Worm (Caenorhabditis elegans) whole organism, dauer: Measurements from ENCODE around the gene C50H11.13.
"Not testable (repeated sequence)": the region's sequence is repeated elsewhere in the genome, so short reads cannot be mapped to it uniquely, and the experiment has no call there.

Experiments
- unc-62 ChIP-seq: sonication (generic microtip); optimal IDR thresholded peaks from 2 replicates; lab custom pipeline; 2017; ENCODE audit warnings: missing biosample characterization, missing genetic modification reagents, missing genetic modification characterization

C50H11.13 gene

DNA sequence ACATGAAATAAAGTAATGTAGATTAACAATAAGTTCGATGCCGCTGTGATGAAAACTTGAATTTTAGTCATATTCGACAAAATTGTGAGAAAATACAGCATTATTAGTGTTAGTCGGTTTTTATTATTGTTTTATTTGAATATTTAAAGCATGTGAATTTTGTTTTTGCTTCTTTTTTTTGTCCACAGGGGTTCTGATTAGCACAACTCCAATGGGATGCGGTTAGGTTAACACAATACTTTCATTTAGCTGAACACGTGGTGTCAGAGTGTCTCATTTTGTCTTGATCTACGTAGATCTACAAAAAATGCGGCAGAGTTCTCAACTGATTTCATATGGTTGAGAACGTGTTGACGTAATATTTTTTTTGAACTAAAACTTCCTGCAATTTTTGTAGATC lies 2.3 kb downstream of the C50H11.13 start, which contains the start of gene str-40:
TSS of gene str-40 (minus strand) at position 101 of the 400 bp plus-strand sequence.
- TF ChIP-seq unc-62 (GFP tag; lab: Kevin White, UChicago), result no peak

DNA sequence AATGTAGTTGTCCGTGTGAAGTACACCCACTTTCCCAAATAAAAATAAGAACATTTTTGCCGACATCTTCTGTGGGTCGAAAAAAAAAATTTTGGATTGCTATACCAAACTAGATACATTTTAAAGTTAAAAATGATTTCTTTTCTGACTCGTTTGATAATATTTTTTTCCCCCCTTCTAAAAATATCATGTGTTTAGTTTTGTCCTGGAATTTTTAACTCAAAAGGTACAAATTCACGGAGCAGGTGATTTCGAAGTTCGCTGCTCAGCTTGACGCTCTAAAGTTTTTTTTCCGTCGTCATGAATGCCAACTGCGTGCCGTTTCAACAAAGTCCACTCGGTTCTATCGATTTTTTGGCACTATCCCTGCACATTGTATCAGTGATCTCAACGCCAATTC lies 5.5 kb downstream of the C50H11.13 start, which contains the start of gene srh-185:
TSS of gene srh-185 (plus strand) at position 301 of the 400 bp plus-strand sequence.
- no peak for TF ChIP-seq unc-62 (GFP tag; lab: Kevin White, UChicago)

DNA sequence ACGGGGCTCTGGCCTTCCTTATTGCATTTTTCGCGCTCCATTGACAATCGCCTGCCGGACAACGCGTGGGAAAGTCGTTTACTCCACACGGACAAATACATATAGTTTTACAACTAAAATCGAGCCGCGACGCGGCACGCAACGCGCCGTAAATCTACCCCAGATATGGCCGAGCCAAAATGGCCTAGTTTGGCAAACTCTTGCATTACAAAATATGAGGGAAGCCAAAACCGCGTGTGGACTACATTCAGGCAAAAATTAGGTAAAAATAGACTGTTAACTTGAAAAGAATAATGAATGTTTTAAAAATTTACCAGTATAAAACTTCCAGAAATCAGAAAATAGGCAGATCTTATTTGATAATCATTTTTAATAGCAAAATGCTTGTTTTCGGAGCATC lies 7.0 kb downstream of the C50H11.13 start, which contains the start of gene srt-16:
TSS of gene srt-16 (minus strand) at position 101 of the 400 bp plus-strand sequence.
- TF ChIP-seq unc-62 (GFP tag; lab: Kevin White, UChicago), result not testable (repeated sequence)

DNA sequence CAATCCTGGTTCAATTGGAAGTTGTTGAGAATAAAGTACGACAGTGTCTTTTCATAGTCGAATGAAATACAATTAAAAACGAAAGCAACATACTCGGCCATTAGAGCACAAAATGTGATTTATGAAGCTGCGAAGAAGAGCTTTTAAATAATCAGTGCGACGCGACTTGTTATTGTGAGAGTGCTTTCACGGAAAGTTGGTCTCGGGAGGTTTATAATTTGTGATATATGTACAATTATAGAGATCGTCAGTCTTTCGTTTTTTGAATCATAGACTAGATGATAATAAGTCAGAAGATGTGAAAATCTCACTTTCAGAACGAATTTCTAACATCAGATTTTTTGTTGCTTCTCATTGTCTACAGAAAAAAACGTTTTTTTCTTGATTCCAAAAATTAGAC lies 9.4 kb downstream of the C50H11.13 start, which contains the start of gene srt-15:
TSS of gene srt-15 (minus strand) at position 101 of the 400 bp plus-strand sequence.
- TF ChIP-seq unc-62 (GFP tag; lab: Kevin White, UChicago), result no peak

DNA sequence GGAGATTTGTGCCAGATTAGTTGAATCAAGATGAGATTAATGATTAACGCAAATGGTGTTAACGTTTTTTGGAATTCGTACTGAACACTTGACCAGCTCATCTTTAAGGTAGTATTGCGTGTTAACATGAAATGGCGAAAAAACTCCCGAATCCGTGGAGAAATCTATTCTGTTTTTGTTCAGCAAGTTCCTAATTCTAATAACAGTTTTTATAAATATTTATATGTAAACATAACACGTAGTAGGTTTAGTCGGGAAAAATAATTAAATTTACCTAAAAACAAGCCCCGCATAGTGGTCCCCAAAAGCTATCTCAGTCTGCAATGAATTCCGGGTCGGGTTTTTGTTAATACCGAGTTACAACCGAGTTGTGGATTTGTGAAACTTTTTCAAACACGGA lies 12.5 kb downstream of the C50H11.13 start, which contains the start of gene str-244:
TSS of gene str-244 (minus strand) at position 101 of the 400 bp plus-strand sequence.
- TF ChIP-seq unc-62 (GFP tag; lab: Kevin White, UChicago), result no peak

DNA sequence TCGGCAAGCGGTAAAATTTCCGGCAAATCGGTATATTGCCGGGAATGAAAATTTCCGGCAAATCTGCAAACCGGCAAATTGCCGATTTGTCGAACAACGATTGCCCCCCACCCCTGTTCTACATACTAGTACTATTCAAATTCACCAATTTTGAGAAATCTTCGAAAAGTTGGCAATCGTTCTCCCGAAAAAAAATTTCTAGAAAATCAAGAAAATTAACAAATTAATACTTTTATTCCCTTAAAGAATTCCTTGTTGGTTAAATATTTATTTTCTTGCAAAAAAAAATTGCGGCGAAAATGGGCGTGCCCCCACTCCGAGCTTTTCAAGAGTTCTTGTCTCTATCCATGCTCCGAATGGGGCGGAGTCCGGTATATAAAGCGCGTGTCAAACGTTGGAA lies 17.2 kb downstream of the C50H11.13 start, which contains the start of gene C50H11.8:
TSS of gene C50H11.8 (plus strand) at position 301 of the 400 bp plus-strand sequence.
- TF ChIP-seq unc-62 (GFP tag; lab: Kevin White, UChicago), result no peak

DNA sequence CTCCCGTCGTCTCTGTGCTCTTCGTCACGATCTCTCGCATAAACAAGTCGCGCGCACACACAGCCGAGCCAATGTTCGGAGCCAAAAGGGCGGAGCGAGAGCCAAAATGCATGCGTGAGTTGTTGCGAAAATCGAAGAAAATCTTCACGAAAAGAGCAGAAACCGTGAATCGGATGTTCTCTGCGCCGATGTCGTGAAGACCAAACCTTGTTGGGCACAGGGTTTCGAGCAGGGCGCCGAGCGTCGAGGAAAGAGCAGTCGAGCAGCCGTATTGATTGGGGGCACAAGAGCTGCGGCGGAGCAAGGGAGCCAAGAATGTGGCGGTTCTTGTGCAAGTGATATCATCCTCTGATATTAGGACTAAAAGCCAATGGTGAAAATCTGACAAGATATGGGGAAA lies 25.1 kb downstream of the C50H11.13 start:
- TF ChIP-seq unc-62 (GFP tag; lab: Kevin White, UChicago), result no peak

DNA sequence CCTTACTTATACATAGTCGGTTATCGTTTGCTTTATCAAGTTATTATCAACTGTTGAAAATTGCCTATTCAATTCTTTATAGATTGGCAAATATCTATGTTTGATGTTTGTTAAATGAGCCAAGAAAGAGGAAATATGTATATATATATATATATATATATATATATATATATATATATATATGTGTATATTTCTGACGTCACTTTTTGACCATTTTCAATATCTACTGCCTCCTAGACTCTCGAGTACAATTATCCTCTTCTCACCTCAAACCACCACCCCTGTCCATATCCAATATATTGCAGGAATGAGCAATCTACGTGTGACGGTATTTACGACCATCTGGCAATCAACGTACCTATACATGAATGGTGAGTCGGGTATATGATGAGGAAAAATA lies 26.6 kb downstream of the C50H11.13 start, which contains the start of gene F59D6.1:
TSS of gene F59D6.1 (plus strand) at position 301 of the 400 bp plus-strand sequence.
- TF ChIP-seq unc-62 (GFP tag; lab: Kevin White, UChicago), result no peak

DNA sequence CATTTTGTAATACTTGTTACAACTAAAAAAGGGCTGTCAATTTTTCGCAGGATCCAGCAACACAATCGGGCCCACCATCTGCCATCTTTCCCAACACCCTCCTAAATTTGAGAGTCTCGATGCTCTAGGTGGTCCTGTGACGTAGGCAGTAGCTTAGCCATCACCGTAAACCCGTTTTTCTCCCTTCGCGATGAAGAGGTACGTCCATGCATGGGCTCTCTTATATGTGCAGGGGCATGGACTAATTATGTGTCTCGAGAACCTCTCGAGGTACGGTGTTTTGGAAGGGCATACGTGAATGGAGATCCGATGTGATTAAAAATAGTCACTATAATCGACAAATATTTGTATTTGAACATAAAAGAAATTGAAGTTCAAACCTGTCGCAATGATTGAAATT lies 30.5 kb downstream of the C50H11.13 start:
- TF ChIP-seq unc-62 (GFP tag; lab: Kevin White, UChicago), result no peak

DNA sequence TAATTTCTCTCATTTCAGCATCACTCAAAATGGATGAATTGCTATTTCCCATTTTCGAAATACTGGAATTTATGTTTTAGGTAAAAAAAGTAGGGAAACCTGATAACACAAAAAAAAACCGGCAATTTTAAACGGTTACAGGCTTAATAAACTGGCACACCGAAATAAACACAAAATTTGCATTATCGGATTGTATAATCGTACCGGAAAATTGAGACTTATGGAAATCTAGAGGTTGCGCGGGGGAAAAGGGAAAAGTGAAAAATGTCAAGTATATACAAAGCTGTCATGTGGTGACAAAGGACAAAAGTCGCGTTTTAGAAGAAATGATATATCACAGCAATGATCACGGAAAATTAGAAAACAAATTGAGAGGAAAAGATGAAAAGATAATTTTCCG lies 32.2 kb downstream of the C50H11.13 start, which contains the start of gene chpf-2:
TSS of gene chpf-2 (minus strand) at position 101 of the 400 bp plus-strand sequence.
- TF ChIP-seq unc-62 (GFP tag; lab: Kevin White, UChicago), result no peak

DNA sequence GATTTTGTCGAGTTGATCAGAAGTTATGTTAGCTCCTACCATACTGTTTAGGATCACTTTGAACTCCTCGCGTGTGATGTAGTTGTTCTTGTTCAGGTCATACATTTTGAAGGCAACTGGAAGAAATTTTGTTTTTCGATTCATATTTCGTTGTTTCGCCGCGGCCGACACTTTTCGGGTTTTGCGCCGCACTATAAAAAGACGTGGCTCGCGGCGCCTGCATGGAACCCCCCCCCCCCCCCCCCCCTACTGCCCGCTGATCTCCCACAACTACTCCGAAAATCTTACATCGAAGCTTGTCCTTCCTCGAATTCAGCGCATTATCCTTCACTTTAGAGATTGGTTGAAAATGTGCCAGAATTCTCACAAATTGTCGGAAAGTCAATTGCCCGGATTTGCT lies 33.4 kb downstream of the C50H11.13 start:
- TF ChIP-seq unc-62 (GFP tag; lab: Kevin White, UChicago), result no peak

DNA sequence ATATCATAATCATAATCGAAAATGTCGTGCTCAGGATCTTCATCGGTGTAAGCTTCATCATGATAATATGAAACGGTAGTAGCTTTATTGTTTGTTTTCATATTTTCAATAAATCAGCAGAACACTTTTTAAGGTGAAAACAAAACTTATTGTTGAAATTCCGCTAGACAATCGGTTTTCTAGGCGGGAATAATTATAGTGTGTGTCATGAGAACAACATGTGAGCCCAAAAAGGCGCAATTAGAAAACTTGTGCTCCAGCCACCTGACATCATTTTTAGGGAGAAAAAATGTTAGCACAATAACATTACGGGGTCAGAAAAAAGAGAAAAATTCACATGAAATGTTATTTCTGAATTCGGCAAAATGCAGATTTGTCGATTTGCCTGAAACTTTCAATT lies 37.2 kb downstream of the C50H11.13 start, which contains the start of gene srw-8:
TSS of gene srw-8 (minus strand) at position 101 of the 400 bp plus-strand sequence.
- TF ChIP-seq unc-62 (GFP tag; lab: Kevin White, UChicago), result no peak

DNA sequence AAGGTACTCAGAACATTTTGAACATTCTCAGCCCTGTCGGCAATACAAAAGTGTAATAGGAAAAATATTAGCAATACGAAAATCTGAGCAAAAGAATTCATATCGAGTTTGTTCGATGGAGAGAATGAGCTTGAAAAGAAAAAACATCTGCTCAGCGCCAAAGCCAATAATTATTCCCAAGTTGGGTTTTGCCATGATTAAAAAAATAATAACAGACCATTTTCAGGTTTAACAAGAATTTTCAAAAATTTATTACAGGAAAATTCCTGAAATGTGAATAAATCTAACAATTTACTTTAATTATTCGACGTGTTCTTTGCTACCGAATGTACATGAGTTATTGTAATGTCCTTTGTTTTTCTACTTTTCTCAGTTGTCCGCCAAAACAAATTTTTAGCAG lies 39.1 kb downstream of the C50H11.13 start, which contains the start of gene irld-38:
TSS of gene irld-38 (minus strand) at position 101 of the 400 bp plus-strand sequence.
- no peak for TF ChIP-seq unc-62 (GFP tag; lab: Kevin White, UChicago)

DNA sequence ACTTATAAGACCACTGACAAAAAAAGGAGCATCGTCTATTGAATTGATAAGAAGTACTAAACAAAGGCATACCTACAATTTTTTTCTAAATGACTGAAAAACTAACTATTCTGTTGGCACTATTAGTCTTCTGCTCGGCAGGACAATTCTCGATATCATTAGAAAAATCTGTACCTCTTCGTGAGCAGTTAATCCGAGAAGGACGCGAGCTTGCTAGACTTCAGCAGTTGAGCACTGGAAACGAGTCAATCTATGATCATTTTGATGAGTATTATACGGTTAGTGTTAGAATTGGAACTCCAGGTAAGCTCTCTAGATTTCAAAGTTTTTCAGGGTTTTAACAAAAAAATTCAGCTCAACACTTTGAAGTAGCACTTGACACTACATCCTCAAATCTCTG lies 43.2 kb downstream of the C50H11.13 start, which contains the start of gene asp-7:
TSS of gene asp-7 (plus strand) at position 81 of the 400 bp plus-strand sequence.
- no peak for TF ChIP-seq unc-62 (GFP tag; lab: Kevin White, UChicago)

DNA sequence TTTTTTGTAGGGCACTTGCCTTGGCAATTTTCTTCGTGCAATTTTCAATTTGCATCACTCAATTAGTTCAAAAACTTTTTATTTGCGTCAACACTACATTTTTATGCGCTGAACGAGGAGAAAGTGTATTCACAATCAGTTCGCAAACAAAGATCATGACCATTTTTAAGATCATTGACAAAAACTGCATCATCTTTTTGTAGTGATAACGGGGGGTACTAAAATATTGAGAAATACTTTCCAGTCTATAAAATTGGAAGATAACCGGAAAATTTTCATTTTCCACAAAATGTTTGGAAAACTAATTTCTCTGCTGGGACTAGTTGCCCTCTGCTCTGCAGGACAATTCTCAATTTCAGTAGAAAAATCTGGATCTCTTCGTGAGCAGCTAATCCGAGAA lies 47.2 kb downstream of the C50H11.13 start, which contains the start of gene asp-8:
TSS of gene asp-8 (plus strand) at position 276 of the 400 bp plus-strand sequence.
- no peak for TF ChIP-seq unc-62 (GFP tag; lab: Kevin White, UChicago)

DNA sequence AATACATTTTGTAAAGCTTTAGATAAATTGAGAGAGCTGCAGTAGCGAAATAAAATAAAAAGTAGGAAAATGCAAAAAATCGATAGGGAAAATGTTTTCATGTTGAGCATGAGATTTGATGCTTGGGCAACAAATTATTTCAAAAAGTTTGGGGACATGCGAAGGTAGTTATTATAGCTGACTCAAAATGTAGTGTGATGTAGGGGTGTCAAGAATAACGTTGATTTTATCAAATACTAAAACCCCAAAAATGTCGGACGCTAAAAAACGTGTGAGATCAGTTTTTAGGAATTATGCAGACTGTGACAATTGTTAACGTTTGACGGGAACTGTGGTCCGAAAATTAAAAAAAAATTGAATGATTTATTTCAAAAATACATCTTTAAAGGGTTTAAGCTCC lies 50.1 kb downstream of the C50H11.13 start, which contains the start of gene irld-12:
TSS of gene irld-12 (minus strand) at position 101 of the 400 bp plus-strand sequence.
- TF ChIP-seq unc-62 (GFP tag; lab: Kevin White, UChicago), result no peak
